Worm (Caenorhabditis elegans) whole organism, mixed stage, embryonic: ENCODE data around the gene twk-14.

Experiments
- ceh-39 ChIP-seq: fragments of 150-350 bp; optimal IDR thresholded peaks from 2 replicates; lab custom pipeline; 2014; ENCODE audit warnings: missing biosample characterization, missing genetic modification characterization
- ceh-43 ChIP-seq: fragments of 200-800 bp; sonication (Bioruptor generic); optimal IDR thresholded peaks from 2 replicates; lab custom pipeline; 2018; ENCODE audit warnings: mild to moderate bottlenecking, missing genetic modification characterization, moderate library complexity, missing compliant biosample characterization
- ceh-83 ChIP-seq: fragments of 200-800 bp; sonication (Bioruptor generic); optimal IDR thresholded peaks from 2 replicates; lab custom pipeline; 2018; ENCODE audit warnings: mild to moderate bottlenecking, missing genetic modification characterization, missing compliant biosample characterization
- lin-13 ChIP-seq: fragments of 150-350 bp; optimal IDR thresholded peaks from 2 replicates; lab custom pipeline; 2014; ENCODE audit warnings: missing biosample characterization, missing genetic modification characterization
- lsy-2 ChIP-seq: fragments of 150-350 bp; optimal IDR thresholded peaks from 2 replicates; lab custom pipeline; 2014; ENCODE audit warnings: missing biosample characterization, missing genetic modification characterization
- nhr-12 ChIP-seq: fragments of 150-350 bp; optimal IDR thresholded peaks from 2 replicates; lab custom pipeline; 2014; ENCODE audit warnings: missing biosample characterization, missing genetic modification characterization
- nhr-2 ChIP-seq: fragments of 150-350 bp; optimal IDR thresholded peaks from 2 replicates; lab custom pipeline; 2014; ENCODE audit warnings: missing biosample characterization, missing genetic modification characterization
- nhr-237 ChIP-seq: fragments of 150-350 bp; optimal IDR thresholded peaks from 2 replicates; lab custom pipeline; 2014; ENCODE audit warnings: missing biosample characterization, missing genetic modification characterization
- nhr-28 ChIP-seq: fragments of 150-350 bp; optimal IDR thresholded peaks from 2 replicates; lab custom pipeline; 2014; ENCODE audit warnings: missing biosample characterization, missing genetic modification characterization
- pha-4 ChIP-seq: fragments of 150-350 bp; optimal IDR thresholded peaks from 2 replicates; lab custom pipeline; 2018; ENCODE audit warnings: missing biosample characterization, missing genetic modification reagents, missing genetic modification characterization
- snpc-4 ChIP-seq: fragments of 150-350 bp; optimal IDR thresholded peaks from 2 replicates; lab custom pipeline; 2014; ENCODE audit warnings: missing biosample characterization, missing genetic modification characterization
- unc-62 ChIP-seq: fragments of 150-350 bp; optimal IDR thresholded peaks from 2 replicates; lab custom pipeline; 2014; ENCODE audit warnings: missing biosample characterization, missing genetic modification reagents, missing genetic modification characterization
- zip-8 ChIP-seq: fragments of 150-350 bp; optimal IDR thresholded peaks from 2 replicates; lab custom pipeline; 2014; ENCODE audit warnings: missing biosample characterization, missing genetic modification characterization
- ztf-11 ChIP-seq: fragments of 150-350 bp; optimal IDR thresholded peaks from 2 replicates; lab custom pipeline; 2014; ENCODE audit warnings: missing biosample characterization, missing genetic modification characterization

DNA sequence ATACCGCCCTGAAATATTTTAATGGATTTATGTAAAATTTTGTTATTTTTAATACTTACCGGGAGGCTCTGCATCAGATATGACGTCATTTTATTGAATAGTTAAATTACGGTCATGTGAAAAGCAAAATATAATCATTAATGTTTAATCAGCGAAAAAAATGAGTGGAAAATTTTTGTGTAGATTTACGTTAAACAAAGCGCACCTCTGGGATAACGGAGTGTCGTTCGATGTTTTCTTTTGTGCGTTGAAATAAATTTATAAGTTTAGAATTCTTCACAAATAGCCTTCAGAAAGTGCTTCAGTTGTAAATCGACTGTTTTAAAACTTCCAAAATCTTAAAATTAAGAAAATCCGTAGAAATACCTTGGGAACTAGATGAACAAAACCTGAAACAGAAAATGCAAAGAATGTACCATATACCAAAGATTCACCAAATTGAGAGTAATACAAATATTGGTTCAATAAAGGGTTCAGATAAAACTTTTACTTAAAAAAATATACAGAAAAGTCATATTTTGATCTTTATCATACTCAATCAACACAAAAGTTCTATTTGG lies 5.3 kb upstream of the twk-14 start, which contains the start of the genes K01D12.20 and miga-1:
- TF ChIP-seq lin-13 (tag; lab: Kevin White, UChicago) (no peak), unc-62 (GFP tag; lab: Kevin White, UChicago) (no peak), nhr-28 (tag; lab: Kevin White, UChicago) (no peak), ztf-11 (tag; lab: Kevin White, UChicago) (no peak), ceh-43 (GFP tag; lab: Kevin White, UChicago) (no peak), snpc-4 (tag; lab: Kevin White, UChicago) (no peak), nhr-237 (tag; lab: Kevin White, UChicago) (no peak), zip-8 (tag; lab: Kevin White, UChicago) (peak; percentile 71), nhr-2 (tag; lab: Kevin White, UChicago) (no peak), nhr-12 (no peak), ceh-39 (tag; lab: Kevin White, UChicago) (no peak), pha-4 (tag; lab: Kevin White, UChicago) (no peak), ceh-83 (no peak), lsy-2 (tag; lab: Kevin White, UChicago) (no peak)
